Fruit fly (Drosophila melanogaster): ENCODE data around the gene CG15369.

The CG15369 gene

DNA sequence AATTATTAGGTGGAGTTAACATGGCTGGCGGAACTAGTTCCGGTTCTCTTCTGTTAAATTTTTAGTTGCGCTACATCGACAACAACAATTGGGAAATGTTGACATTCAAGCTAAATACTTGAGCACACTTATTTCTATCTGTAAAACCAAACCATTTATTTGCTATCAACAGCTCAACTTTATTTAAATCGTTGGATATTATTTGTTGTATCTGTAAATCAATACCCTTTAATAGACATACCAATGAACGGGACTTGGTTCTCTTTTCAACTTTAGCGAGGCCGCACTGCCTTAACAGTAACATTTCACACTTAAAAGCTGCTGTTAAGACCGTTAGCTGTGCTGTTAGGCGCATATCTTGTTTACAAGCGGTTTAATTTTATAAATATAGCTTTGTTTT, 23.1 kb upstream of the CG15369 start, which contains the start of gene CG12106:
Gene CG12106, plus strand, starts transcription at position 295 of the 400 bp plus-strand sequence.
- TF ChIP-seq CG14667 (GFP tag; IDR thresholded peaks at IDR 0.05) (no peak), BtbVII (GFP tag; optimal IDR thresholded peaks at IDR 0.05) (no peak), nau (GFP tag; optimal IDR thresholded peaks at IDR 0.05) (no peak), nerfin-2 (GFP tag; IDR thresholded peaks at IDR 0.05; ENCODE audit: partially characterized antibody) (no peak), ash1 (GFP tag; optimal IDR thresholded peaks at IDR 0.05) (no peak), Mad (GFP tag; optimal IDR thresholded peaks at IDR 0.05) (no peak), CG33213 (GFP tag; optimal IDR thresholded peaks at IDR 0.05) (no peak), zfh1 (GFP tag; IDR thresholded peaks at IDR 0.05) (no peak), CG10565 (GFP tag; optimal IDR thresholded peaks at IDR 0.05) (no peak), Dip2 (GFP tag; IDR thresholded peaks at IDR 0.05) (no peak), grn (GFP tag; optimal IDR thresholded peaks at IDR 0.05) (no peak), CG8281 (tag; optimal IDR thresholded peaks at IDR 0.05) (no peak), Lim3 (GFP tag; IDR thresholded peaks at IDR 0.05) (no peak), sc (optimal IDR thresholded peaks at IDR 0.05) (no peak), sc (GFP tag; optimal IDR thresholded peaks at IDR 0.05) (no peak), br (optimal IDR thresholded peaks at IDR 0.05) (no peak), Atf3 (GFP tag; optimal IDR thresholded peaks at IDR 0.05) (no peak), dimm (GFP tag; IDR thresholded peaks at IDR 0.05) (no peak), CG12744 (GFP tag; optimal IDR thresholded peaks at IDR 0.05) (peak; percentile 19), ems (GFP tag; optimal IDR thresholded peaks at IDR 0.05) (peak; percentile 8), CG13894 (tag; optimal IDR thresholded peaks at IDR 0.05) (no peak), wdn (GFP tag; IDR thresholded peaks at IDR 0.05) (no peak), danr (GFP tag; IDR thresholded peaks at IDR 0.05) (no peak), HLHmδ (GFP tag; optimal IDR thresholded peaks at IDR 0.05) (no peak), Tbp (GFP tag; optimal IDR thresholded peaks at IDR 0.05) (no peak), D19A (tag; optimal IDR thresholded peaks at IDR 0.05) (no peak), CG32767 (GFP tag; IDR thresholded peaks at IDR 0.05) (no peak), vnd (GFP tag; IDR thresholded peaks at IDR 0.05; ENCODE audit: partially characterized antibody) (no peak), mam (GFP tag; optimal IDR thresholded peaks at IDR 0.05) (peak; percentile 59), Antp (GFP tag; optimal IDR thresholded peaks at IDR 0.05) (no peak), prd (optimal IDR thresholded peaks at IDR 0.05) (no peak), prd (GFP tag; IDR thresholded peaks at IDR 0.05) (peak; percentile 67), TFAM (GFP tag; optimal IDR thresholded peaks at IDR 0.05) (no peak), Scr (GFP tag; IDR thresholded peaks at IDR 0.05; ENCODE audit: partially characterized antibody) (no peak), Camta (GFP tag; optimal IDR thresholded peaks at IDR 0.05) (no peak), salm (tag; optimal IDR thresholded peaks at IDR 0.05) (no peak), CG15601 (tag; optimal IDR thresholded peaks at IDR 0.05) (peak; percentile 13), exex (tag; optimal IDR thresholded peaks at IDR 0.05) (peak; percentile 28), esg (GFP tag; conservative IDR thresholded peaks at IDR 0.05) (peak; percentile 57; the same call in 1 of the 2 replicates), pan (optimal IDR thresholded peaks at IDR 0.05) (no peak), pan (GFP tag; optimal IDR thresholded peaks at IDR 0.05 in 1 of 2, IDR thresholded peaks at IDR 0.05 in 1 of 2) (peak in 1 of 2 experiments; percentile 44), CG32772 (GFP tag; IDR thresholded peaks at IDR 0.05) (no peak), Vsx1 (GFP tag; optimal IDR thresholded peaks at IDR 0.05) (no peak), CG14050 (GFP tag; IDR thresholded peaks at IDR 0.05) (peak; percentile 32; the same call in 1 of the 3 replicates), tx (GFP tag; optimal IDR thresholded peaks at IDR 0.05) (no peak), hth (optimal IDR thresholded peaks at IDR 0.05) (no peak), MESR4 (GFP tag; optimal IDR thresholded peaks at IDR 0.05) (no peak), Dad (GFP tag; optimal IDR thresholded peaks at IDR 0.05) (no peak), CG14014 (GFP tag; IDR thresholded peaks at IDR 0.05) (0 out of 2 replicates have a peak, but pooled peaks have one; percentile 36), CG17568 (GFP tag; optimal IDR thresholded peaks at IDR 0.05) (no peak), ap (GFP tag; IDR thresholded peaks at IDR 0.05) (no peak), H2.0 (GFP tag; IDR thresholded peaks at IDR 0.05) (no peak; the same call in 1 of the 2 replicates), CG7928 (GFP tag; optimal IDR thresholded peaks at IDR 0.05) (no peak), CoRest (tag; optimal IDR thresholded peaks at IDR 0.05) (peak; percentile 63)

Measured in whole organism, embryonic.